Worm (Caenorhabditis elegans) whole organism, late embryonic: ENCODE results near the gene K08C7.6.

Source experiments
- ceh-24 ChIP-seq: sonication (generic microtip); optimal IDR thresholded peaks from 2 replicates; lab custom pipeline; 2016; ENCODE audit warnings: mild to moderate bottlenecking, missing genetic modification characterization, missing compliant biosample characterization
- fkh-6 ChIP-seq: sonication (generic microtip); optimal IDR thresholded peaks from 2 replicates; lab custom pipeline; 2016; ENCODE audit warnings: missing genetic modification characterization, missing compliant biosample characterization
- gmeb-2 ChIP-seq: sonication (generic microtip); optimal IDR thresholded peaks from 2 replicates; lab custom pipeline; 2016; ENCODE audit warnings: missing genetic modification characterization, inconsistent platforms, missing compliant biosample characterization
- nfya-1 ChIP-seq: sonication (generic microtip); optimal IDR thresholded peaks from 2 replicates; lab custom pipeline; 2017; ENCODE audit warnings: missing genetic modification characterization, mild to moderate bottlenecking, missing compliant biosample characterization, antibody characterized with exemption, moderate library complexity
- pag-3 ChIP-seq: sonication (generic microtip); optimal IDR thresholded peaks from 2 replicates; lab custom pipeline; 2016; ENCODE audit warnings: missing compliant biosample characterization, missing genetic modification characterization, borderline replicate concordance
- sdc-2 ChIP-seq: sonication (generic microtip); optimal IDR thresholded peaks from 2 replicates; lab custom pipeline; 2016; ENCODE audit warnings: missing genotype, missing genetic modification characterization, missing compliant biosample characterization
- syd-9 ChIP-seq: sonication (generic microtip); optimal IDR thresholded peaks from 2 replicates; lab custom pipeline; 2016; ENCODE audit warnings: mild to moderate bottlenecking, missing genetic modification characterization, moderate library complexity, missing compliant biosample characterization

- no peak for TF ChIP-seq gmeb-2 (tag; lab: Kevin White, UChicago)
- TF ChIP-seq pag-3 (tag; lab: Kevin White, UChicago), result no peak
- no peak for TF ChIP-seq sdc-2 (tag; lab: Kevin White, UChicago)
- no peak for TF ChIP-seq nfya-1 (tag; lab: Kevin White, UChicago)
- no peak for TF ChIP-seq ceh-24 (tag; lab: Kevin White, UChicago)
- TF ChIP-seq syd-9, result no peak
- no peak for TF ChIP-seq fkh-6 (tag; lab: Kevin White, UChicago)
These were observed 24.6 kb downstream of the K08C7.6 start for ce11 chrIV:10661072-10661471.
